Worm (Caenorhabditis elegans) whole organism, mixed stage, embryonic: ENCODE results near the gene F49C12.2.
"Not testable (repeated sequence)": the region's sequence is repeated elsewhere in the genome, so short reads cannot be mapped to it uniquely, and the experiment has no call there.

ENCODE experiments used
- M03D4.4 ChIP-seq: sonication (generic microtip); optimal IDR thresholded peaks from 2 replicates; lab custom pipeline; 2017; ENCODE audit warnings: mild to moderate bottlenecking, missing genetic modification characterization, missing compliant biosample characterization
- bed-3 ChIP-seq: fragments of 200-800 bp; sonication (Bioruptor generic); optimal IDR thresholded peaks from 3 replicates; lab custom pipeline; 2018; ENCODE audit warnings: mild to moderate bottlenecking, missing genetic modification characterization, moderate library complexity, missing compliant biosample characterization
- ceh-39 ChIP-seq: fragments of 150-350 bp; optimal IDR thresholded peaks from 2 replicates; lab custom pipeline; 2014; ENCODE audit warnings: missing biosample characterization, missing genetic modification characterization
- ceh-43 ChIP-seq: fragments of 200-800 bp; sonication (Bioruptor generic); optimal IDR thresholded peaks from 2 replicates; lab custom pipeline; 2018; ENCODE audit warnings: mild to moderate bottlenecking, missing genetic modification characterization, moderate library complexity, missing compliant biosample characterization
- drap-1 ChIP-seq: fragments of 200-800 bp; sonication (Bioruptor generic); optimal IDR thresholded peaks from 3 replicates; lab custom pipeline; 2018; ENCODE audit warnings: mild to moderate bottlenecking, missing genetic modification characterization, missing compliant biosample characterization
- ham-2 ChIP-seq: fragments of 200-800 bp; sonication (Bioruptor generic); optimal IDR thresholded peaks from 2 replicates; lab custom pipeline; 2018; ENCODE audit warnings: mild to moderate bottlenecking, missing genetic modification characterization, missing compliant biosample characterization
- lin-32 ChIP-seq: fragments of 200-800 bp; sonication (Bioruptor generic); optimal IDR thresholded peaks from 2 replicates; lab custom pipeline; 2018; ENCODE audit warnings: mild to moderate bottlenecking, missing genetic modification characterization, missing compliant biosample characterization
- lsy-2 ChIP-seq: fragments of 150-350 bp; optimal IDR thresholded peaks from 2 replicates; lab custom pipeline; 2014; ENCODE audit warnings: missing biosample characterization, missing genetic modification characterization
- mep-1 ChIP-seq: fragments of 150-350 bp; optimal IDR thresholded peaks from 2 replicates; lab custom pipeline; 2017; ENCODE audit warnings: missing biosample characterization, missing genetic modification reagents, missing genetic modification characterization, inconsistent platforms
- mls-2 ChIP-seq: sonication (generic microtip); optimal IDR thresholded peaks from 2 replicates; lab custom pipeline; 2016; ENCODE audit warnings: mild to moderate bottlenecking, missing genetic modification characterization, moderate library complexity, missing compliant biosample characterization
- nhr-12 ChIP-seq: fragments of 150-350 bp; optimal IDR thresholded peaks from 2 replicates; lab custom pipeline; 2014; ENCODE audit warnings: missing biosample characterization, missing genetic modification characterization
- nhr-28 ChIP-seq: fragments of 150-350 bp; optimal IDR thresholded peaks from 2 replicates; lab custom pipeline; 2014; ENCODE audit warnings: missing biosample characterization, missing genetic modification characterization
- nhr-76 ChIP-seq: sonication (generic microtip); optimal IDR thresholded peaks from 2 replicates; lab custom pipeline; 2017; ENCODE audit warnings: missing biosample characterization, missing genetic modification characterization
- sem-2 ChIP-seq: fragments of 200-800 bp; sonication (Bioruptor generic); optimal IDR thresholded peaks from 2 replicates; lab custom pipeline; 2018; ENCODE audit warnings: mild to moderate bottlenecking, missing genetic modification characterization, missing compliant biosample characterization
- sptf-1 ChIP-seq: sonication (generic microtip); optimal IDR thresholded peaks from 2 replicates; lab custom pipeline; 2017; ENCODE audit warnings: mild to moderate bottlenecking, missing genetic modification characterization, moderate library complexity, missing compliant biosample characterization
- unc-39 ChIP-seq: fragments of 150-350 bp; optimal IDR thresholded peaks from 2 replicates; lab custom pipeline; 2014; ENCODE audit warnings: missing biosample characterization, missing genetic modification characterization
- zip-8 ChIP-seq: fragments of 150-350 bp; optimal IDR thresholded peaks from 2 replicates; lab custom pipeline; 2014; ENCODE audit warnings: missing biosample characterization, missing genetic modification characterization
- ztf-11 ChIP-seq: fragments of 150-350 bp; optimal IDR thresholded peaks from 2 replicates; lab custom pipeline; 2014; ENCODE audit warnings: missing biosample characterization, missing genetic modification characterization

Gene F49C12.2

DNA sequence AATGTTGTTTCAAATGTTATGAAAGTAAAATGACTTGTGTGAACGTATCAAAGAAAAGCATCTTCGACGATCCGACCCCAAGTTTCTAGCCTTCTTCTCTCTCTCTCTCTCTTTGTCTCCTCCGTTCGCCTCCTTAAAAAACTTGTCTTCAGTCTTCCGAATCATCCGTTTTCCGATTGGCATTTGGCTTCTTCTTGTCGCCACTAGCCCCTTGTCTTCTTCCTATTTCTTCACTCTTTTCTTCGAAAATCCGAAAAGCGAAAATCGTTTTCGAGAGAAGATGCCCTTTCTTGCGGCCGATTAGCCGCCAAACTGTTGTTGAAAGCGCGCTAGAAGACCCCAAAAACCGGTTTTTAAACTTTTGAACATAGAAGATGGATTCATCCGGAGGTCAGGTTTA is 40.5 kb downstream of the F49C12.2 start:
- TF ChIP-seq nhr-76 (tag; lab: Kevin White, UChicago), result no peak
- TF ChIP-seq unc-39 (tag; lab: Kevin White, UChicago), result no peak
- TF ChIP-seq bed-3 (GFP tag; lab: Kevin White, UChicago), result no peak
- TF ChIP-seq ham-2, result peak; percentile 6
- TF ChIP-seq sem-2 (GFP tag; lab: Kevin White, UChicago), result no peak

DNA sequence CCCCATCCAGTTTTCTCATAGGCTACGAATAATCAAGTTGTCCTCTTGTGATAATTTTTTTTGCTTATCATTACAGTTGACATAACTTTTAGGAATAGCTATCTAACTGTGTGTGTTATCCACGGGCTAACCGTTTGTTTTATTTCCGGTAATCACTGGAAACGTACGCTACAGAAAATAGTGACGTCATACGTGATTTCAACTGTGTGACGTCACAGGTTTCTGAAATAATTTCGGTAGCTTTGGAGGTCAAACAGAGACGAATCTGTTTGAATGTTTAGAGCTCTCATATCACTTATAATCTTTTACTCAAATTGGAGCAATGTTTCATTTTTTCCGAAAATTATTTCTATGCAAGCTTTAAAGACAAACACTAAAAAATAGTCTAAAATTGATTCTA is 42.2 kb downstream of the F49C12.2 start:
- TF ChIP-seq ztf-11 (tag; lab: Kevin White, UChicago) (no peak), zip-8 (tag; lab: Kevin White, UChicago) (peak; percentile 88)

- no peak for TF ChIP-seq zip-8 (tag; lab: Kevin White, UChicago)
- TF ChIP-seq lsy-2 (tag; lab: Kevin White, UChicago), result no peak
- TF ChIP-seq drap-1 (GFP tag; lab: Kevin White, UChicago), result no peak
Measured at ce11 chrIV:9256017-9256416, 43.0 kb downstream of the F49C12.2 start, which contains the start of gene Y11D7A.9. Gene Y11D7A.9 (minus strand): TSS chrIV:9256117.

- TF ChIP-seq ztf-11 (tag; lab: Kevin White, UChicago), result no peak
- no peak for TF ChIP-seq ceh-43 (GFP tag; lab: Kevin White, UChicago)
- no peak for TF ChIP-seq ceh-39 (tag; lab: Kevin White, UChicago)
- no peak for TF ChIP-seq mep-1
- no peak for TF ChIP-seq nhr-12 (tag; lab: Kevin White, UChicago)
- no peak for TF ChIP-seq M03D4.4 (tag; lab: Kevin White, UChicago)
- no peak for TF ChIP-seq unc-39 (tag; lab: Kevin White, UChicago)
- TF ChIP-seq lin-32 (GFP tag; lab: Kevin White, UChicago), result no peak
- TF ChIP-seq zip-8 (tag; lab: Kevin White, UChicago), result no peak
- no peak for TF ChIP-seq mls-2 (tag; lab: Kevin White, UChicago)
Measured at ce11 chrIV:9251079-9251478, 48.0 kb downstream of the F49C12.2 start, which contains the start of gene Y11D7A.8. Gene Y11D7A.8 (plus strand): TSS chrIV:9251379.

DNA sequence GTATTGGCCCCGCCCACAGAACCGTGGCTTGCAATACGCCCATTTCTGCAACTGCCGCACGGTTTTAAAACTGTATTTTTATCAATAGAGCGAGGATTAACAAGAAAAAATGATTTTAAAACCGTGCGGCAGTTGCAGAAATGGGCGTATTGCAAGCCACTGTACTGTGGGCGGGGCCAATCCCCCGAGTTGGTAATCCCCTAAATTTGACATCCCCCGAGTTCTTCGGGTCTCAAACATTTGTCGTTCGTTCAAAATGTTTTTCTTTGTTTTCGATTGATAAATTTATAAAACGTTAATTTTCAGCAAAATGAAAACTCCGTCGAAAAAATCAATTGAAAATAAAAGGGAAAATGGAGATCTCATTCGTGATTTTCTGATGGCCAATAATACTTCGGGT is 49.8 kb downstream of the F49C12.2 start, which contains the start of gene Y11D7A.7:
Y11D7A.7 (plus strand) TSS at position 301 of the 400 bp plus-strand sequence.
- not testable (repeated sequence) for TF ChIP-seq nhr-28, sptf-1, nhr-12 (tag; lab: Kevin White, UChicago)
